Worm (Caenorhabditis elegans) whole organism, midembryonic: ENCODE results near the gene srd-55.

ENCODE experiments used
- T22C8.4 ChIP-seq: fragments of 200-800 bp; sonication (Bioruptor generic); IDR thresholded peaks from 2 replicates; pipeline ENCODE4 v1.3.6; 2022; ENCODE audit warnings: missing genetic modification characterization, missing compliant biosample characterization
- flt-1 ChIP-seq: fragments of 200-800 bp; sonication (Bioruptor generic); IDR thresholded peaks from 2 replicates; pipeline ENCODE4 v1.3.6; 2022; ENCODE audit warnings: missing genetic modification characterization, missing compliant biosample characterization

DNA sequence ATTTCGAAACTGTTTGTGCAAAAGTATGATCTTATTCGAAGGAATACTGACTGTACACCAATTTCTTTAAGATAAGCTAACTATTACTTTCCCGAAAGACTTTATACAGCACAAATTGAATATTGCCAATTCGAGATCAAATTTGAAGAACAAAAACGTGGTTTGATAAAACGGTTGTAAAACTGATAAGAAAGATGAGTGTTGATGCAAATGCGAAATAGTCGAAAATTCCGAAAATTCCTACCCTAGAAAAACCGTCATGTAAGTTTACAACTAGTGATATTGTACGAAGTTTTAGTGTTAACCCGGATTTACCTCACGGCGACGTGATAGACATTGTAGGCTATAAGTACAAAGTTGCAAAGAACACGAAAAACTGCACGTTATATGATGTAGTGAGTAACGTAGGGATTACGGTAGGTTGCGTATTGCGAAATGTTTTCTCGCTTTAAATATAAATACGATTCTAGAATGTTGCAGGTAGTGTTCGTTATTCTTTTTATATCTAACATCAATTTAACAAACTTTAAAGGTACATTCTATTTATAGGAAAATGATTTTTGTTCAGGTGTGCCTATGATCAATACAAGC, 12.6 kb downstream of the srd-55 start:
- TF ChIP-seq T22C8.4 (GFP tag; lab: Robert Waterston, UW) (no peak), flt-1 (GFP tag; lab: Robert Waterston, UW) (no peak)
